Fruit fly (Drosophila melanogaster): ENCODE measurements around the gene CG2218.

dm6 chr3R:30474667-30475213 is 46.7 kb upstream of the CG2218 start:
- TF ChIP-seq btn (GFP tag; optimal IDR thresholded peaks at IDR 0.05), result no peak
- TF ChIP-seq ttk (GFP tag; IDR thresholded peaks at IDR 0.05), result no peak
- TF ChIP-seq Lpt (GFP tag; optimal IDR thresholded peaks at IDR 0.05), result no peak
- no peak for TF ChIP-seq CG8388 (GFP tag; optimal IDR thresholded peaks at IDR 0.05)
- TF ChIP-seq dm (GFP tag; optimal IDR thresholded peaks at IDR 0.05), result no peak
- TF ChIP-seq HLH54F (GFP tag; optimal IDR thresholded peaks at IDR 0.05), result no peak
- no peak for TF ChIP-seq Sox100B (GFP tag; optimal IDR thresholded peaks at IDR 0.05)
- no peak for TF ChIP-seq E2f1 (GFP tag; IDR thresholded peaks at IDR 0.05)
- TF ChIP-seq CG6683 (GFP tag; optimal IDR thresholded peaks at IDR 0.05), result no peak
- TF ChIP-seq CG3995 (GFP tag; optimal IDR thresholded peaks at IDR 0.05), result no peak
- no peak for TF ChIP-seq gsb (GFP tag; IDR thresholded peaks at IDR 0.05)
